Fruit fly (Drosophila melanogaster) whole organism, embryonic: Measurements from ENCODE around the gene Trmt6.

Experiments
- Atf6 ChIP-seq: fragments of 200-800 bp; sonication (Bioruptor generic); IDR thresholded peaks from 2 replicates; pipeline ENCODE4 v1.3.6; 2022; ENCODE audit warnings: missing biosample characterization, missing genetic modification characterization
- BEAF-32 ChIP-seq: fragments of 200-800 bp; sonication (Bioruptor generic); optimal IDR thresholded peaks from 3 replicates; lab custom pipeline; 2017; ENCODE audit warnings: missing biosample characterization, missing genetic modification characterization, mild to moderate bottlenecking, moderate library complexity, missing genetic modification reagents
- CG10366 ChIP-seq: fragments of 200-800 bp; sonication (Bioruptor generic); IDR thresholded peaks from 2 replicates; pipeline ENCODE4 v1.3.6; 2022; ENCODE audit warnings: missing biosample characterization, missing genetic modification characterization
- CG15269 ChIP-seq: fragments of 200-800 bp; sonication (Bioruptor generic); optimal IDR thresholded peaks from 2 replicates; lab custom pipeline; 2018; ENCODE audit warnings: missing biosample characterization, mild to moderate bottlenecking, missing genetic modification characterization, moderate library complexity
- CG15601 ChIP-seq: fragments of 200-800 bp; sonication (Bioruptor generic); optimal IDR thresholded peaks from 3 replicates; lab custom pipeline; 2019; ENCODE audit warnings: missing biosample characterization, mild to moderate bottlenecking, missing genetic modification characterization, moderate library complexity
- CG1603 ChIP-seq: fragments of 200-800 bp; sonication (Bioruptor generic); optimal IDR thresholded peaks from 2 replicates; lab custom pipeline; 2019; ENCODE audit warnings: missing biosample characterization, mild to moderate bottlenecking, missing genetic modification characterization, moderate library complexity
- CG1647 ChIP-seq: fragments of 200-800 bp; sonication (Bioruptor generic); optimal IDR thresholded peaks from 3 replicates; lab custom pipeline; 2016; ENCODE audit warnings: missing biosample characterization, missing genetic modification characterization
- CG16815 ChIP-seq: fragments of 200-800 bp; sonication (Bioruptor generic); optimal IDR thresholded peaks from 3 replicates; lab custom pipeline; 2017; ENCODE audit warnings: missing biosample characterization, mild to moderate bottlenecking, missing genetic modification characterization
- CG18011 ChIP-seq: fragments of 200-800 bp; sonication (Bioruptor generic); optimal IDR thresholded peaks from 2 replicates; lab custom pipeline; 2017; ENCODE audit warnings: missing biosample characterization, missing genetic modification characterization, mild to moderate bottlenecking, moderate library complexity, missing genotype
- CG18599 ChIP-seq: fragments of 200-800 bp; sonication (Bioruptor generic); optimal IDR thresholded peaks from 3 replicates; lab custom pipeline; 2017; ENCODE audit warnings: missing biosample characterization, missing genetic modification characterization, mild to moderate bottlenecking, moderate library complexity, missing genetic modification reagents
- CG32772 ChIP-seq: fragments of 200-800 bp; sonication (Bioruptor generic); IDR thresholded peaks from 2 replicates; pipeline ENCODE4 v1.3.6; 2022; ENCODE audit warnings: missing biosample characterization, missing genetic modification characterization
- CG3281 ChIP-seq: fragments of 200-800 bp; sonication (Bioruptor generic); optimal IDR thresholded peaks from 3 replicates; lab custom pipeline; 2017; ENCODE audit warnings: missing biosample characterization, mild to moderate bottlenecking, missing genetic modification characterization
- CG34422 ChIP-seq: fragments of 200-800 bp; sonication (Bioruptor generic); IDR thresholded peaks from 3 replicates; pipeline ENCODE4 v1.3.6; 2022; ENCODE audit warnings: missing biosample characterization, missing genetic modification characterization
- CG3847 ChIP-seq: fragments of 200-800 bp; sonication (Bioruptor generic); IDR thresholded peaks from 2 replicates; pipeline ENCODE4 v1.3.6; 2022; ENCODE audit warnings: missing biosample characterization, missing genetic modification characterization
- CG4404 ChIP-seq: fragments of 200-800 bp; sonication (Bioruptor generic); IDR thresholded peaks from 2 replicates; pipeline ENCODE4 v1.3.6; 2022; ENCODE audit warnings: missing biosample characterization, missing genetic modification characterization
- CG4854 ChIP-seq: fragments of 200-800 bp; sonication (Bioruptor generic); optimal IDR thresholded peaks from 2 replicates; lab custom pipeline; 2016; ENCODE audit warnings: missing biosample characterization, missing genetic modification characterization, inconsistent platforms
- CG5953 ChIP-seq: fragments of 200-800 bp; sonication (Bioruptor generic); IDR thresholded peaks from 2 replicates; pipeline ENCODE4 v1.3.6; 2022; ENCODE audit warnings: missing biosample characterization, missing genetic modification characterization
- CG6689 ChIP-seq: fragments of 200-800 bp; sonication (Bioruptor generic); IDR thresholded peaks from 2 replicates; pipeline ENCODE4 v1.3.6; 2022; ENCODE audit warnings: missing biosample characterization, missing genetic modification characterization
- Dad ChIP-seq: fragments of 200-800 bp; sonication (Bioruptor generic); optimal IDR thresholded peaks from 3 replicates; lab custom pipeline; 2016; ENCODE audit warnings: missing biosample characterization, missing genetic modification characterization
- Doc3 ChIP-seq: fragments of 200-800 bp; sonication (Bioruptor generic); IDR thresholded peaks from 3 replicates; pipeline ENCODE4 v1.3.6; 2022; ENCODE audit warnings: missing biosample characterization, missing genetic modification characterization; ENCODE audit not compliant: partially characterized antibody
- Jarid2 ChIP-seq: fragments of 200-800 bp; sonication (Bioruptor generic); optimal IDR thresholded peaks from 3 replicates; lab custom pipeline; 2017; ENCODE audit warnings: mild to moderate bottlenecking, missing biosample characterization, missing genetic modification reagents, missing genetic modification characterization
- Nf-YC ChIP-seq: fragments of 200-800 bp; optimal IDR thresholded peaks from 3 replicates; lab custom pipeline; 2019; ENCODE audit warnings: missing biosample characterization, mild to moderate bottlenecking, missing genetic modification characterization, moderate library complexity
- Six4 ChIP-seq: fragments of 200-800 bp; sonication (Bioruptor generic); optimal IDR thresholded peaks from 2 replicates; lab custom pipeline; 2016; ENCODE audit warnings: missing biosample characterization, missing genetic modification characterization
- ac ChIP-seq: fragments of 200-800 bp; sonication (Bioruptor generic); optimal IDR thresholded peaks from 3 replicates; lab custom pipeline; 2017; ENCODE audit warnings: missing biosample characterization, mild to moderate bottlenecking, missing genetic modification characterization
- bigmax ChIP-seq: fragments of 200-800 bp; sonication (Bioruptor generic); optimal IDR thresholded peaks from 2 replicates; lab custom pipeline; 2018; ENCODE audit warnings: missing biosample characterization, mild to moderate bottlenecking, missing genetic modification characterization
- cas ChIP-seq: fragments of 200-800 bp; sonication (Bioruptor generic); IDR thresholded peaks from 2 replicates; pipeline ENCODE4 v1.3.6; 2022; ENCODE audit warnings: missing biosample characterization, missing genetic modification characterization
- crol ChIP-seq: fragments of 200-800 bp; sonication (Bioruptor generic); IDR thresholded peaks from 2 replicates; pipeline ENCODE4 v1.3.6; 2022; ENCODE audit warnings: missing biosample characterization, missing genetic modification characterization
- dpn ChIP-seq, 2 experiments: fragments of 200-800 bp; sonication (Bioruptor generic); optimal IDR thresholded peaks; 3 replicates each; lab custom pipeline; 2016; ENCODE audit warnings: missing biosample characterization in 2 of 2, missing genetic modification characterization in 2 of 2
- eyg ChIP-seq: fragments of 200-800 bp; sonication (Bioruptor generic); optimal IDR thresholded peaks from 3 replicates; lab custom pipeline; 2016; ENCODE audit warnings: missing biosample characterization, missing genetic modification characterization
- gro ChIP-seq: fragments of 200-800 bp; sonication (Bioruptor generic); optimal IDR thresholded peaks from 2 replicates; lab custom pipeline; 2016; ENCODE audit warnings: missing biosample characterization, missing genetic modification characterization
- ken ChIP-seq: fragments of 200-800 bp; sonication (Bioruptor generic); IDR thresholded peaks from 3 replicates; pipeline ENCODE4 v1.3.6; 2022; ENCODE audit warnings: missing biosample characterization, missing genetic modification characterization
- kni ChIP-seq: fragments of 200-800 bp; sonication (Bioruptor generic); optimal IDR thresholded peaks from 3 replicates; lab custom pipeline; 2017; ENCODE audit warnings: mild to moderate bottlenecking, missing biosample characterization, missing genetic modification reagents, missing genetic modification characterization
- knrl ChIP-seq: fragments of 200-800 bp; sonication (Bioruptor generic); IDR thresholded peaks from 3 replicates; pipeline ENCODE4 v1.3.6; 2022; ENCODE audit warnings: missing biosample characterization, missing genetic modification characterization; ENCODE audit not compliant: partially characterized antibody
- lilli ChIP-seq: fragments of 200-800 bp; sonication (Bioruptor generic); optimal IDR thresholded peaks from 3 replicates; lab custom pipeline; 2016; ENCODE audit warnings: missing biosample characterization, missing genetic modification characterization
- lov ChIP-seq, 2 experiments: fragments of 200-800 bp in 1 of 2; fragments of >200 bp in 1 of 2; sonication (Bioruptor generic) in 1 of 2; IDR thresholded peaks in 1 of 2; optimal IDR thresholded peaks in 1 of 2; 2 replicates in 1 of 2; 3 replicates in 1 of 2; pipeline versions ENCODE4 v1.3.6 to Lab custom; 2017 to 2022; ENCODE audit warnings: missing biosample characterization in 1 of 2, missing genetic modification characterization in 1 of 2
- luna ChIP-seq: fragments of 200-800 bp; sonication (Bioruptor generic); optimal IDR thresholded peaks from 2 replicates; lab custom pipeline; 2016; ENCODE audit warnings: missing biosample characterization, missing genetic modification characterization
- oc ChIP-seq: fragments of 200-800 bp; sonication (Bioruptor generic); optimal IDR thresholded peaks from 2 replicates; lab custom pipeline; 2018; ENCODE audit warnings: missing biosample characterization, mild to moderate bottlenecking, missing genetic modification characterization, moderate library complexity
- onecut ChIP-seq: fragments of 200-800 bp; sonication (Bioruptor generic); IDR thresholded peaks from 2 replicates; pipeline ENCODE4 v1.3.6; 2022; ENCODE audit warnings: missing biosample characterization, missing genetic modification characterization
- pnt ChIP-seq: fragments of 200-800 bp; sonication (Bioruptor generic); optimal IDR thresholded peaks from 3 replicates; lab custom pipeline; 2016; ENCODE audit warnings: missing biosample characterization, missing genetic modification characterization
- sc ChIP-seq, 3 experiments: fragments of >200 bp in 2 of 3; fragments of 200-800 bp in 1 of 3; sonication (Bioruptor generic) in 1 of 3; optimal IDR thresholded peaks; 2 replicates in 2 of 3; 3 replicates in 1 of 3; lab custom pipeline; 2017; ENCODE audit warnings: mild to moderate bottlenecking in 1 of 3, missing biosample characterization in 1 of 3, missing genetic modification characterization in 1 of 3, missing genetic modification reagents in 1 of 3
- sens-2 ChIP-seq: fragments of 200-800 bp; sonication (Bioruptor generic); IDR thresholded peaks from 2 replicates; pipeline ENCODE4 v1.3.6; 2022; ENCODE audit warnings: missing biosample characterization, missing genetic modification characterization
- ssp ChIP-seq: fragments of 200-800 bp; sonication (Bioruptor generic); IDR thresholded peaks from 2 replicates; pipeline ENCODE4 v1.3.6; 2022; ENCODE audit warnings: missing biosample characterization, missing genetic modification characterization
- tll ChIP-seq, 2 experiments: fragments of 200-800 bp in 1 of 2; fragments of >200 bp in 1 of 2; sonication (Bioruptor generic) in 1 of 2; optimal IDR thresholded peaks; 2 replicates each; lab custom pipeline; 2017 to 2019; ENCODE audit warnings: missing biosample characterization in 2 of 2, missing genetic modification characterization in 2 of 2, mild to moderate bottlenecking in 1 of 2, moderate library complexity in 1 of 2
- tna ChIP-seq: fragments of 200-800 bp; sonication (Bioruptor generic); IDR thresholded peaks from 2 replicates; pipeline ENCODE4 v1.3.6; 2022; ENCODE audit warnings: missing biosample characterization, missing genetic modification characterization; ENCODE audit not compliant: partially characterized antibody
- tx ChIP-seq: fragments of 200-800 bp; sonication (Bioruptor generic); optimal IDR thresholded peaks from 2 replicates; lab custom pipeline; 2016; ENCODE audit warnings: missing biosample characterization, missing genetic modification characterization
- zen2 ChIP-seq: fragments of 200-800 bp; sonication (Bioruptor generic); IDR thresholded peaks from 3 replicates; pipeline ENCODE4 v1.3.6; 2022; ENCODE audit warnings: missing biosample characterization, missing genetic modification characterization; ENCODE audit not compliant: partially characterized antibody

Gene Trmt6

dm6 chr2L:6557429-6558384 is 4.4 kb downstream of the Trmt6 start, which contains the start of the genes IFT52 and COX5B (continued):
- TF ChIP-seq Dad (GFP tag; lab: Kevin White, UChicago) (peak; percentile 75), ac (GFP tag; lab: Kevin White, UChicago) (no peak), CG34422 (peak; percentile 45; the same call in 1 of the 3 replicates), crol (GFP tag; lab: Robert Waterston, UW) (peak; percentile 86), CG18599 (GFP tag; lab: Kevin White, UChicago) (peak; percentile 36), ssp (peak; percentile 76), kni (no peak), sens-2 (GFP tag; lab: Robert Waterston, UW) (no peak), Jarid2 (GFP tag; lab: Kevin White, UChicago) (peak; percentile 40), CG15601 (tag; lab: Kevin White, UChicago) (peak; percentile 73), CG3847 (GFP tag; lab: Robert Waterston, UW) (peak; percentile 93), Doc3 (GFP tag; lab: Robert Waterston, UW) (peak; percentile 49; the same call in 1 of the 3 replicates), CG5953 (GFP tag; lab: Robert Waterston, UW) (peak; percentile 32; the same call in 1 of the 2 replicates), CG1647 (peak; percentile 77), eyg (peak; percentile 41), zen2 (GFP tag; lab: Robert Waterston, UW) (no peak), CG6689 (GFP tag; lab: Robert Waterston, UW) (no peak), ken (GFP tag; lab: Robert Waterston, UW) (peak; percentile 82), CG16815 (GFP tag; lab: Kevin White, UChicago) (peak; percentile 49), tna (GFP tag; lab: Robert Waterston, UW) (no peak), sc (optimal IDR thresholded peaks at IDR 0.05; lab: Kevin White, UChicago) (no peak), sc (GFP tag; optimal IDR thresholded peaks at IDR 0.05; lab: Kevin White, UChicago) (no peak), CG15269 (peak; percentile 15), onecut (GFP tag; lab: Robert Waterston, UW) (peak; percentile 57), tx (no peak), knrl (peak; percentile 51; the same call in 1 of the 3 replicates), pnt (GFP tag; lab: Kevin White, UChicago) (peak; percentile 55), CG18011 (GFP tag; lab: Kevin White, UChicago) (peak; percentile 19), cas (0 out of 2 replicates have a peak, but pooled peaks have one; percentile 22), dpn (GFP tag; optimal IDR thresholded peaks at IDR 0.05; lab: Kevin White, UChicago) (peak; percentile 57 to 77), CG32772 (GFP tag; lab: Robert Waterston, UW) (peak; percentile 71), CG10366 (GFP tag; lab: Robert Waterston, UW) (peak; percentile 62), lilli (GFP tag; lab: Kevin White, UChicago) (peak; percentile 2), BEAF-32 (peak; percentile 62), CG1603 (tag; lab: Kevin White, UChicago) (peak; percentile 40), tll (GFP tag; optimal IDR thresholded peaks at IDR 0.05; lab: Kevin White, UChicago) (no peak), Nf-YC (tag; lab: Kevin White, UChicago) (peak; percentile 58), Atf6 (GFP tag; lab: Robert Waterston, UW) (0 out of 2 replicates have a peak, but pooled peaks have one; percentile 14), CG4404 (GFP tag; lab: Robert Waterston, UW) (peak; percentile 47), CG3281 (peak; percentile 52), bigmax (GFP tag; lab: Kevin White, UChicago) (peak; percentile 85), luna (GFP tag; lab: Kevin White, UChicago) (peak; percentile 34), lov (optimal IDR thresholded peaks at IDR 0.05; lab: Kevin White, UChicago) (no peak), lov (GFP tag; IDR thresholded peaks at IDR 0.05; lab: Robert Waterston, UW) (peak; percentile 44; the same call in 1 of the 3 replicates), oc (no peak), CG4854 (GFP tag; lab: Kevin White, UChicago) (peak; percentile 77), Six4 (GFP tag; lab: Kevin White, UChicago) (peak; percentile 32), gro (GFP tag; lab: Kevin White, UChicago) (peak; percentile 79)
